Fruit fly (Drosophila melanogaster): Measurements from ENCODE around the gene CG14837.

Gene CG14837

dm6 chr3L:7572948-7573347 is 13.1 kb upstream of the CG14837 start (continued):
- TF ChIP-seq Gug (GFP tag; IDR thresholded peaks at IDR 0.05): no peak
- TF ChIP-seq spab (GFP tag; optimal IDR thresholded peaks at IDR 0.05): no peak
- no peak for TF ChIP-seq CG8119 (GFP tag; IDR thresholded peaks at IDR 0.05)
- no peak for TF ChIP-seq CG4318 (GFP tag; optimal IDR thresholded peaks at IDR 0.05)
- TF ChIP-seq CG10669 (GFP tag; optimal IDR thresholded peaks at IDR 0.05): no peak
- no peak for TF ChIP-seq CG6854 (GFP tag; optimal IDR thresholded peaks at IDR 0.05)
- TF ChIP-seq Eip93F (GFP tag; optimal IDR thresholded peaks at IDR 0.05): no peak
- TF ChIP-seq CG6163 (GFP tag; IDR thresholded peaks at IDR 0.05): no peak
- no peak for TF ChIP-seq CG6792 (GFP tag; optimal IDR thresholded peaks at IDR 0.05)
- no peak for TF ChIP-seq topi (GFP tag; optimal IDR thresholded peaks at IDR 0.05)
- TF ChIP-seq Smox (GFP tag; optimal IDR thresholded peaks at IDR 0.05): peak; percentile 19
- no peak for TF ChIP-seq Met (GFP tag; optimal IDR thresholded peaks at IDR 0.05)
- TF ChIP-seq ss (GFP tag; optimal IDR thresholded peaks at IDR 0.05): no peak
- no peak for TF ChIP-seq CG3919 (GFP tag; optimal IDR thresholded peaks at IDR 0.05)
- TF ChIP-seq CG32006 (GFP tag; optimal IDR thresholded peaks at IDR 0.05): peak; percentile 20
- TF ChIP-seq Hr4 (GFP tag; optimal IDR thresholded peaks at IDR 0.05): no peak
- no peak for TF ChIP-seq CG6276 (GFP tag; optimal IDR thresholded peaks at IDR 0.05)
- TF ChIP-seq Lpt (GFP tag; optimal IDR thresholded peaks at IDR 0.05): no peak
- TF ChIP-seq svp (GFP tag): peak; percentile 77
- TF ChIP-seq net (GFP tag; optimal IDR thresholded peaks at IDR 0.05): no peak
- TF ChIP-seq Eip75B (GFP tag; optimal IDR thresholded peaks at IDR 0.05): no peak
- TF ChIP-seq Sox102F (GFP tag; optimal IDR thresholded peaks at IDR 0.05): no peak
- no peak for TF ChIP-seq salr (GFP tag; optimal IDR thresholded peaks at IDR 0.05)
- TF ChIP-seq Sox14 (GFP tag; optimal IDR thresholded peaks at IDR 0.05): no peak
- no peak for TF ChIP-seq CG11902 (GFP tag; optimal IDR thresholded peaks at IDR 0.05)
- TF ChIP-seq Hr39 (GFP tag; optimal IDR thresholded peaks at IDR 0.05): no peak
- no peak for TF ChIP-seq fd59A (GFP tag; optimal IDR thresholded peaks at IDR 0.05)
- no peak for TF ChIP-seq acj6 (GFP tag; optimal IDR thresholded peaks at IDR 0.05)
- no peak for TF ChIP-seq CG16779 (tag; optimal IDR thresholded peaks at IDR 0.05)
- TF ChIP-seq Blimp-1 (GFP tag; optimal IDR thresholded peaks at IDR 0.05): no peak
- TF ChIP-seq CG34406 (GFP tag; optimal IDR thresholded peaks at IDR 0.05): peak; percentile 4
- no peak for TF ChIP-seq esn (GFP tag; optimal IDR thresholded peaks at IDR 0.05)
- TF ChIP-seq CG6808 (GFP tag; optimal IDR thresholded peaks at IDR 0.05): no peak
- no peak for TF ChIP-seq lz (GFP tag; optimal IDR thresholded peaks at IDR 0.05)
- no peak for TF ChIP-seq Ets21C (GFP tag; optimal IDR thresholded peaks at IDR 0.05)
- no peak for TF ChIP-seq dac (GFP tag; optimal IDR thresholded peaks at IDR 0.05)
- TF ChIP-seq CG31627 (GFP tag; optimal IDR thresholded peaks at IDR 0.05): no peak

DNA sequence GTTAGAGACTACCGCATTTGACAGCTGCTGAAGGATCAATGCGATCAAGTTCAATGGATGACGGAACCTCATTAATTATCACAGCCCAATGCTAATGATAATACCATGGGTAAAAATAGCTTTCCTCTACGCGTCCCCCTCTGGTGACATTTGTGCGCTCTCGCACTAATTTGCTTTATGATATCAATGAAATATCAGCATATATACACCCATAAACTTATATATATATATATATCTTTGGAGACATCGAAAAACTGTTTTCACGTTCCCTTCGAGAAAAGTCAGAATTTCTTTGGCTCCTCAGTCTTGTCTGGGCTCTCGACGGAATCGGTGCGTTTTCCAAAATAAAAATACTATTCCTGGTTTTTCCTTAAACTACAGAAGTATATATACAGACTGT is 2.5 kb upstream of the CG14837 start, which contains the start of gene frac:
Gene frac, plus strand, starts transcription at position 301 of the 400 bp plus-strand sequence.
- TF ChIP-seq CG7368 (GFP tag; optimal IDR thresholded peaks at IDR 0.05): no peak
- TF ChIP-seq CG8119 (GFP tag; IDR thresholded peaks at IDR 0.05): no peak
- TF ChIP-seq lz (GFP tag; optimal IDR thresholded peaks at IDR 0.05): no peak
- TF ChIP-seq salr (GFP tag; optimal IDR thresholded peaks at IDR 0.05): no peak
- no peak for TF ChIP-seq CG11902 (GFP tag; optimal IDR thresholded peaks at IDR 0.05)
- TF ChIP-seq CG8319 (GFP tag; optimal IDR thresholded peaks at IDR 0.05): no peak
- TF ChIP-seq Met (GFP tag; optimal IDR thresholded peaks at IDR 0.05): no peak
- no peak for TF ChIP-seq CG11294 (GFP tag; IDR thresholded peaks at IDR 0.05)
- TF ChIP-seq CG9139 (GFP tag; optimal IDR thresholded peaks at IDR 0.05): no peak
- TF ChIP-seq CG10631 (GFP tag; optimal IDR thresholded peaks at IDR 0.05): no peak

Measured in whole organism, prepupa.